Fruit fly (Drosophila melanogaster): ENCODE measurements around the gene nej.

The nej gene

dm6 chrX:9658865-9659339, 28.0 kb downstream of the nej start, which contains the start of gene Ptpmeg2:
TSS of gene Ptpmeg2 (minus strand) at chrX:9659145.
- no peak for TF ChIP-seq CG8301 (tag; optimal IDR thresholded peaks at IDR 0.05)
- TF ChIP-seq CG17806 (tag; optimal IDR thresholded peaks at IDR 0.05): peak; percentile 22
- TF ChIP-seq fd96Ca (GFP tag; IDR thresholded peaks at IDR 0.05): no peak
- peak; percentile 15 for TF ChIP-seq CG8159 (tag; optimal IDR thresholded peaks at IDR 0.05)
- TF ChIP-seq Ets98B (GFP tag; IDR thresholded peaks at IDR 0.05): peak; percentile 24; the same call in 1 of the 2 replicates
- TF ChIP-seq Snoo (tag; optimal IDR thresholded peaks at IDR 0.05): peak; percentile 9
- TF ChIP-seq CG12605 (GFP tag; IDR thresholded peaks at IDR 0.05): no peak
- no peak for TF ChIP-seq CG32121 (GFP tag; IDR thresholded peaks at IDR 0.05)
- TF ChIP-seq CG10348 (GFP tag; IDR thresholded peaks at IDR 0.05): no peak
- peak; percentile 8 for TF ChIP-seq Pif1A (GFP tag; optimal IDR thresholded peaks at IDR 0.05)
- no peak for TF ChIP-seq EcR (GFP tag; optimal IDR thresholded peaks at IDR 0.05)
- TF ChIP-seq CG14655 (GFP tag; optimal IDR thresholded peaks at IDR 0.05): peak; percentile 0
- peak; percentile 5 for TF ChIP-seq CG15710 (tag; optimal IDR thresholded peaks at IDR 0.05)
- peak; percentile 55; the same call in 1 of the 3 replicates for TF ChIP-seq CG4496 (GFP tag; IDR thresholded peaks at IDR 0.05)

dm6 chrX:9658095-9658838, 28.6 kb downstream of the nej start:
- TF ChIP-seq EcR (GFP tag; optimal IDR thresholded peaks at IDR 0.05): peak; percentile 63
- no peak for TF ChIP-seq CG14655 (GFP tag; optimal IDR thresholded peaks at IDR 0.05)
- peak; percentile 31; the same call in 1 of the 2 replicates for TF ChIP-seq CG32121 (GFP tag; IDR thresholded peaks at IDR 0.05)
- no peak for TF ChIP-seq CG10348 (GFP tag; IDR thresholded peaks at IDR 0.05)
- peak; percentile 48; the same call in 1 of the 3 replicates for TF ChIP-seq CG4496 (GFP tag; IDR thresholded peaks at IDR 0.05)
- TF ChIP-seq CG12605 (GFP tag; IDR thresholded peaks at IDR 0.05): peak; percentile 19; the same call in 1 of the 2 replicates
- TF ChIP-seq CG34367 (tag; optimal IDR thresholded peaks at IDR 0.05): no peak
- peak; percentile 3 for TF ChIP-seq Snoo (tag; optimal IDR thresholded peaks at IDR 0.05)
- peak; percentile 4 for TF ChIP-seq Pif1A (GFP tag; optimal IDR thresholded peaks at IDR 0.05)
- peak; percentile 52; the same call in 1 of the 3 replicates for TF ChIP-seq fd96Ca (GFP tag; IDR thresholded peaks at IDR 0.05)
- peak; percentile 17 for TF ChIP-seq CG13204 (GFP tag; optimal IDR thresholded peaks at IDR 0.05)

dm6 chrX:9655989-9656713, 30.7 kb downstream of the nej start:
- peak; percentile 60 for TF ChIP-seq CG17806 (tag; optimal IDR thresholded peaks at IDR 0.05)
- TF ChIP-seq CG8301 (tag; optimal IDR thresholded peaks at IDR 0.05): no peak
- TF ChIP-seq rn (GFP tag; IDR thresholded peaks at IDR 0.05): no peak
- no peak for TF ChIP-seq CG13204 (GFP tag; optimal IDR thresholded peaks at IDR 0.05)
- TF ChIP-seq CG4496 (GFP tag; IDR thresholded peaks at IDR 0.05): no peak
- TF ChIP-seq gl (tag; optimal IDR thresholded peaks at IDR 0.05): no peak
- peak; percentile 55 for TF ChIP-seq CG9948 (tag; optimal IDR thresholded peaks at IDR 0.05)
- TF ChIP-seq CG34367 (tag; optimal IDR thresholded peaks at IDR 0.05): peak; percentile 45
- no peak for TF ChIP-seq CG10348 (GFP tag; IDR thresholded peaks at IDR 0.05)
- peak; percentile 81 for TF ChIP-seq CG8159 (tag; optimal IDR thresholded peaks at IDR 0.05)
- TF ChIP-seq CG15710 (tag; optimal IDR thresholded peaks at IDR 0.05): peak; percentile 76
- TF ChIP-seq fd96Ca (GFP tag; IDR thresholded peaks at IDR 0.05): no peak
- TF ChIP-seq Pif1A (GFP tag; optimal IDR thresholded peaks at IDR 0.05): peak; percentile 58
- TF ChIP-seq D1 (tag; optimal IDR thresholded peaks at IDR 0.05): peak; percentile 30
- peak; percentile 92 for TF ChIP-seq EcR (GFP tag; optimal IDR thresholded peaks at IDR 0.05)
- peak; percentile 32 for TF ChIP-seq Snoo (tag; optimal IDR thresholded peaks at IDR 0.05)
- no peak for TF ChIP-seq Ets98B (GFP tag; IDR thresholded peaks at IDR 0.05)
- TF ChIP-seq CG32121 (GFP tag; IDR thresholded peaks at IDR 0.05): no peak
- TF ChIP-seq CG14655 (GFP tag; optimal IDR thresholded peaks at IDR 0.05): peak; percentile 34
- no peak; the same call in 1 of the 2 replicates for TF ChIP-seq CG12605 (GFP tag; IDR thresholded peaks at IDR 0.05)
- TF ChIP-seq Pif1B (GFP tag; optimal IDR thresholded peaks at IDR 0.05): no peak

dm6 chrX:9653986-9654688, 32.7 kb downstream of the nej start:
- peak; percentile 76 for TF ChIP-seq CG8301 (tag; optimal IDR thresholded peaks at IDR 0.05)
- TF ChIP-seq rn (GFP tag; IDR thresholded peaks at IDR 0.05): no peak
- TF ChIP-seq CG9948 (tag; optimal IDR thresholded peaks at IDR 0.05): peak; percentile 62
- TF ChIP-seq gl (tag; optimal IDR thresholded peaks at IDR 0.05): no peak
- peak; percentile 97 for TF ChIP-seq EcR (GFP tag; optimal IDR thresholded peaks at IDR 0.05)
- TF ChIP-seq D1 (tag; optimal IDR thresholded peaks at IDR 0.05): no peak
- peak; percentile 86 for TF ChIP-seq CG14655 (GFP tag; optimal IDR thresholded peaks at IDR 0.05)
- TF ChIP-seq fd96Ca (GFP tag; IDR thresholded peaks at IDR 0.05): 0 out of 3 replicates have a peak, but pooled peaks have one; percentile 18
- no peak for TF ChIP-seq CG12605 (GFP tag; IDR thresholded peaks at IDR 0.05)
- TF ChIP-seq CG17806 (tag; optimal IDR thresholded peaks at IDR 0.05): peak; percentile 35
- TF ChIP-seq CG13204 (GFP tag; optimal IDR thresholded peaks at IDR 0.05): no peak
- TF ChIP-seq CG34367 (tag; optimal IDR thresholded peaks at IDR 0.05): no peak
- no peak for TF ChIP-seq Ets98B (GFP tag; IDR thresholded peaks at IDR 0.05)
- TF ChIP-seq CG8159 (tag; optimal IDR thresholded peaks at IDR 0.05): peak; percentile 40
- no peak for TF ChIP-seq CG32121 (GFP tag; IDR thresholded peaks at IDR 0.05)
- no peak for TF ChIP-seq Snoo (tag; optimal IDR thresholded peaks at IDR 0.05)
- TF ChIP-seq Pif1A (GFP tag; optimal IDR thresholded peaks at IDR 0.05): no peak
- TF ChIP-seq CG15710 (tag; optimal IDR thresholded peaks at IDR 0.05): peak; percentile 44
- TF ChIP-seq CG4496 (GFP tag; IDR thresholded peaks at IDR 0.05): no peak
- TF ChIP-seq CG10348 (GFP tag; IDR thresholded peaks at IDR 0.05): no peak
- TF ChIP-seq Pif1B (GFP tag; optimal IDR thresholded peaks at IDR 0.05): no peak
